Worm (Caenorhabditis elegans) whole organism, L4 larva: ENCODE measurements around the gene dpy-21.

Source experiments
- D1046.2 ChIP-seq: fragments of 200-800 bp; sonication (Bioruptor generic); IDR thresholded peaks from 2 replicates; pipeline ENCODE4 v1.3.6; 2022; ENCODE audit warnings: missing genetic modification characterization, missing compliant biosample characterization
- F10B5.3 ChIP-seq: sonication (generic microtip); optimal IDR thresholded peaks from 2 replicates; lab custom pipeline; 2016; ENCODE audit warnings: mild to moderate bottlenecking, missing genetic modification characterization, missing compliant biosample characterization
- F26F4.8 ChIP-seq: fragments of 200-800 bp; sonication (Bioruptor generic); conservative IDR thresholded peaks from 2 replicates; pipeline ENCODE4 v1.3.6; 2022; ENCODE audit warnings: missing genetic modification characterization, missing compliant biosample characterization
- F37D6.2 ChIP-seq: sonication (generic microtip); optimal IDR thresholded peaks from 2 replicates; lab custom pipeline; 2016; ENCODE audit warnings: mild to moderate bottlenecking, missing genetic modification characterization, missing compliant biosample characterization
- F44E2.7 ChIP-seq: fragments of 200-800 bp; sonication (Bioruptor generic); IDR thresholded peaks from 2 replicates; pipeline ENCODE4 v2.1.2; 2022; ENCODE audit warnings: missing genetic modification characterization, missing compliant biosample characterization
- F49E8.2 ChIP-seq: sonication (generic microtip); optimal IDR thresholded peaks from 2 replicates; lab custom pipeline; 2016; ENCODE audit warnings: missing compliant biosample characterization, mild to moderate bottlenecking, missing genetic modification characterization, borderline replicate concordance
- T26A8.4 ChIP-seq: fragments of 200-800 bp; sonication (Bioruptor generic); IDR thresholded peaks from 2 replicates; pipeline ENCODE4 v1.3.6; 2022; ENCODE audit warnings: missing genetic modification characterization, missing compliant biosample characterization
- Y48G9A.11 ChIP-seq: fragments of 200-800 bp; sonication (Bioruptor generic); IDR thresholded peaks from 2 replicates; pipeline ENCODE4 v1.3.6; 2022; ENCODE audit warnings: missing genetic modification reagents, missing genetic modification characterization, missing compliant biosample characterization
- Y5F2A.4 ChIP-seq: fragments of 200-800 bp; sonication (Bioruptor generic); optimal IDR thresholded peaks from 2 replicates; lab custom pipeline; 2018; ENCODE audit warnings: mild to moderate bottlenecking, missing genetic modification characterization, missing compliant biosample characterization
- ZK546.5 ChIP-seq, 2 experiments: sonication (generic microtip); optimal IDR thresholded peaks; 2 replicates each; lab custom pipeline; 2017; ENCODE audit warnings: missing biosample characterization in 2 of 2, missing genetic modification characterization in 2 of 2
- aha-1 ChIP-seq: fragments of 150-350 bp; peaks from one replicate; lab custom pipeline; 2014; ENCODE audit warnings: missing biosample characterization, missing genetic modification characterization
- ceh-28 ChIP-seq: fragments of 150-350 bp; optimal IDR thresholded peaks from 2 replicates; lab custom pipeline; 2014; ENCODE audit warnings: missing biosample characterization, missing genetic modification reagents, missing genetic modification characterization
- ceh-82 ChIP-seq: sonication (generic microtip); optimal IDR thresholded peaks from 2 replicates; lab custom pipeline; 2017; ENCODE audit warnings: missing biosample characterization, missing genetic modification characterization
- ces-1 ChIP-seq: fragments of 150-350 bp; sonication (generic microtip); optimal IDR thresholded peaks from 4 replicates; lab custom pipeline; 2014; ENCODE audit warnings: missing biosample characterization, missing genetic modification reagents, missing genetic modification characterization
- cey-2 ChIP-seq: sonication (generic microtip); optimal IDR thresholded peaks from 3 replicates; lab custom pipeline; 2017; ENCODE audit warnings: missing genetic modification characterization, mild to moderate bottlenecking, missing compliant biosample characterization, antibody characterized with exemption, borderline replicate concordance; ENCODE audit not compliant: insufficient read depth
- daf-19 ChIP-seq: fragments of 200-800 bp; sonication (Bioruptor generic); conservative IDR thresholded peaks from 2 replicates; pipeline ENCODE4 v1.3.6; 2022; ENCODE audit warnings: missing genetic modification characterization, missing compliant biosample characterization
- dpl-1 ChIP-seq: fragments of 150-350 bp; optimal IDR thresholded peaks from 2 replicates; lab custom pipeline; 2014; ENCODE audit warnings: missing biosample characterization, missing genetic modification reagents, missing genetic modification characterization
- dve-1 ChIP-seq: sonication (generic microtip); optimal IDR thresholded peaks from 2 replicates; lab custom pipeline; 2017; ENCODE audit warnings: antibody characterized with exemption, mild to moderate bottlenecking, missing genetic modification characterization, missing compliant biosample characterization; ENCODE audit not compliant: insufficient read depth
- fkh-10 ChIP-seq: fragments of 150-350 bp; optimal IDR thresholded peaks from 2 replicates; lab custom pipeline; 2014; ENCODE audit warnings: missing biosample characterization, missing genetic modification reagents, missing genetic modification characterization
- hlh-11 ChIP-seq: fragments of 200-800 bp; sonication (Bioruptor generic); optimal IDR thresholded peaks from 2 replicates; lab custom pipeline; 2018; ENCODE audit warnings: mild to moderate bottlenecking, missing genetic modification characterization, missing compliant biosample characterization
- hlh-30 ChIP-seq: sonication (generic microtip); optimal IDR thresholded peaks from 2 replicates; lab custom pipeline; 2017; ENCODE audit warnings: antibody characterized with exemption, mild to moderate bottlenecking, missing genetic modification characterization, missing compliant biosample characterization; ENCODE audit not compliant: insufficient read depth
- hmg-1.1 ChIP-seq: fragments of 200-800 bp; sonication (Bioruptor generic); IDR thresholded peaks from 2 replicates; pipeline ENCODE4 v1.3.6; 2022; ENCODE audit warnings: missing genetic modification reagents, missing genetic modification characterization, missing compliant biosample characterization
- jun-1 ChIP-seq: fragments of 150-350 bp; optimal IDR thresholded peaks from 2 replicates; lab custom pipeline; 2014; ENCODE audit warnings: missing biosample characterization, missing genetic modification reagents, missing genetic modification characterization
- lim-7 ChIP-seq: fragments of 200-800 bp; sonication (Bioruptor generic); IDR thresholded peaks from 2 replicates; pipeline ENCODE4 v1.3.6; 2022; ENCODE audit warnings: missing genetic modification characterization, missing compliant biosample characterization
- lin-1 ChIP-seq: fragments of 200-800 bp; sonication (Bioruptor generic); IDR thresholded peaks from 2 replicates; pipeline ENCODE4 v1.3.6; 2022; ENCODE audit warnings: missing genetic modification reagents, missing genetic modification characterization, missing compliant biosample characterization
- lin-15B ChIP-seq: fragments of 150-350 bp; sonication (generic microtip); optimal IDR thresholded peaks from 3 replicates; lab custom pipeline; 2014; ENCODE audit warnings: missing biosample characterization, missing genetic modification characterization
- lin-29 ChIP-seq: fragments of 200-800 bp; sonication (Bioruptor generic); IDR thresholded peaks from 2 replicates; pipeline ENCODE4 v1.3.6; 2022; ENCODE audit warnings: missing genetic modification reagents, missing genetic modification characterization, missing compliant biosample characterization
- lin-39 ChIP-seq: fragments of 150-350 bp; optimal IDR thresholded peaks from 2 replicates; lab custom pipeline; 2014; ENCODE audit warnings: missing biosample characterization, missing genetic modification reagents, missing genetic modification characterization
- lsy-2 ChIP-seq, 2 experiments: fragments of 150-350 bp in 1 of 2; sonication (generic microtip) in 1 of 2; optimal IDR thresholded peaks; 2 replicates each; lab custom pipeline; 2014 to 2017; ENCODE audit warnings: missing biosample characterization in 2 of 2, missing genetic modification characterization in 2 of 2
- madf-5 ChIP-seq, 2 experiments: fragments of 200-800 bp; sonication (Bioruptor generic); IDR thresholded peaks; 2 replicates each; pipeline ENCODE4 v1.3.6; 2022; ENCODE audit warnings: missing compliant biosample characterization in 2 of 2, missing genetic modification characterization in 2 of 2
- mep-1 ChIP-seq: fragments of 150-350 bp; sonication (generic microtip); optimal IDR thresholded peaks from 3 replicates; lab custom pipeline; 2014; ENCODE audit warnings: missing biosample characterization, missing genetic modification characterization
- mes-2 ChIP-seq: sonication (generic microtip); optimal IDR thresholded peaks from 2 replicates; lab custom pipeline; 2016; ENCODE audit warnings: missing genotype, mild to moderate bottlenecking, missing genetic modification characterization, missing compliant biosample characterization; ENCODE audit not compliant: poor library complexity, severe bottlenecking
- mxl-2 ChIP-seq: fragments of 200-800 bp; sonication (Bioruptor generic); conservative IDR thresholded peaks from 2 replicates; pipeline ENCODE4 v1.3.6; 2022; ENCODE audit warnings: missing genetic modification reagents, missing genetic modification characterization, missing compliant biosample characterization
- nhr-237 ChIP-seq: sonication (generic microtip); optimal IDR thresholded peaks from 2 replicates; lab custom pipeline; 2017; ENCODE audit warnings: missing biosample characterization, missing genetic modification characterization
- nhr-42 ChIP-seq: fragments of 200-800 bp; sonication (Bioruptor generic); IDR thresholded peaks from 2 replicates; pipeline ENCODE4 v1.3.6; 2022; ENCODE audit warnings: missing genetic modification characterization, missing compliant biosample characterization
- nhr-6 ChIP-seq: fragments of 150-350 bp; optimal IDR thresholded peaks from 2 replicates; lab custom pipeline; 2014; ENCODE audit warnings: missing biosample characterization, missing genetic modification characterization
- nhr-76 ChIP-seq: fragments of 150-350 bp; optimal IDR thresholded peaks from 2 replicates; lab custom pipeline; 2014; ENCODE audit warnings: missing biosample characterization, missing genetic modification characterization
- nhr-77 ChIP-seq: fragments of 150-350 bp; optimal IDR thresholded peaks from 2 replicates; lab custom pipeline; 2014; ENCODE audit warnings: missing biosample characterization, missing genetic modification characterization
- saeg-2 ChIP-seq: fragments of 200-800 bp; sonication (Bioruptor generic); IDR thresholded peaks from 2 replicates; pipeline ENCODE4 v1.3.6; 2022; ENCODE audit warnings: missing genetic modification reagents, missing genetic modification characterization, missing compliant biosample characterization
- spr-1 ChIP-seq: sonication (generic microtip); optimal IDR thresholded peaks from 2 replicates; lab custom pipeline; 2016; ENCODE audit warnings: mild to moderate bottlenecking, missing genetic modification characterization, missing compliant biosample characterization
- spr-3 ChIP-seq: fragments of 200-800 bp; sonication (Bioruptor generic); optimal IDR thresholded peaks from 2 replicates; lab custom pipeline; 2018; ENCODE audit warnings: mild to moderate bottlenecking, missing genetic modification characterization, missing compliant biosample characterization
- tra-1 ChIP-seq: fragments of 200-800 bp; sonication (Bioruptor generic); IDR thresholded peaks from 2 replicates; pipeline ENCODE4 v1.3.6; 2022; ENCODE audit warnings: missing genetic modification reagents, missing genetic modification characterization, missing compliant biosample characterization
- unc-130 ChIP-seq: sonication (generic microtip); optimal IDR thresholded peaks from 2 replicates; lab custom pipeline; 2016; ENCODE audit warnings: missing genetic modification reagents, missing genetic modification characterization, missing compliant biosample characterization
- unc-62 ChIP-seq, 3 experiments: fragments of 150-350 bp in 1 of 3; sonication (generic microtip); optimal IDR thresholded peaks in 2 of 3; peaks in 1 of 3; 1 replicate in 1 of 3; 2 replicates in 2 of 3; lab custom pipeline; 2014 to 2017; ENCODE audit warnings: missing biosample characterization in 3 of 3, missing genetic modification characterization in 3 of 3, missing genetic modification reagents in 3 of 3, missing genotype in 1 of 3
- ztf-11 ChIP-seq: fragments of 150-350 bp; optimal IDR thresholded peaks from 2 replicates; lab custom pipeline; 2014; ENCODE audit warnings: missing biosample characterization, missing genetic modification characterization

dpy-21 gene

ce11 chrV:17949093-17949492 lies at the start of gene dpy-21:
Gene dpy-21, minus strand, starts transcription at chrV:17949193.
- peak; percentile 84 for TF ChIP-seq aha-1
- no peak for TF ChIP-seq lin-29
- TF ChIP-seq, all 104 proteins: peak for 1

ce11 chrV:17985960-17986359 lies 37.0 kb upstream of the dpy-21 start, which contains the start of gene Y59A8B.21:
Gene Y59A8B.21, plus strand, starts transcription at chrV:17986260.
- TF ChIP-seq lsy-2 (tag; optimal IDR thresholded peaks at IDR 0.05; lab: Kevin White, UChicago) (peak in 1 of 2 experiments; percentile 15), lim-7 (GFP tag; lab: Robert Waterston, UW) (no peak)

DNA sequence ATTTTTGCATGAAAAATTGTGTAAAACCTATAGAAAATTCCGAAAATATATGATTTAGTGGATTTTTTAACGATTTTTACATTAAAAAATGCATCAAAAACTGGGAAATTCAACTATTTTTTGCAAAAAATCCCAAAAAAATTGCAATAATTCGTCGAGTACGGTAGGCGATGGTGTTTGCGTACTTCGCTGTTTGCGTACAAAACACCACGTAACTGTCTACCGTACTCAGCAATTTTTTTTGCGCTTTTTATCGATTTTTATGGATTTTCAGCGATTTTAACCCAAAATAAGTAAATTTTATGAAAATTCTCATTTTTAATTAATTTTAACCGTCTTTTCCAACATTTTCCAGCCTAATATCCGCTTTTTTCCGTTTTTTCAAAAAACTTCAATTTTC lies 33.9 kb upstream of the dpy-21 start:
- TF ChIP-seq cey-2 (tag; lab: Kevin White, UChicago) (no peak), ZK546.5 (tag; optimal IDR thresholded peaks at IDR 0.05; lab: Kevin White, UChicago) (no peak), lsy-2 (tag; optimal IDR thresholded peaks at IDR 0.05; lab: Kevin White, UChicago) (peak in 1 of 2 experiments; percentile 64), unc-130 (GFP tag; lab: Kevin White, UChicago) (no peak), nhr-76 (tag; lab: Kevin White, UChicago) (no peak), ceh-82 (tag; lab: Kevin White, UChicago) (no peak), dpl-1 (GFP tag; lab: Kevin White, UChicago) (no peak), spr-1 (tag; lab: Kevin White, UChicago) (no peak), unc-62 (GFP tag; optimal IDR thresholded peaks at IDR 0.05 in 1 of 2; lab: Kevin White, UChicago) (peak in 1 of 2 experiments; percentile 41), unc-62 (tag; optimal IDR thresholded peaks at IDR 0.05; lab: Kevin White, UChicago) (no peak), lim-7 (GFP tag; lab: Robert Waterston, UW) (no peak), daf-19 (GFP tag; lab: Robert Waterston, UW) (no peak), ces-1 (GFP tag; lab: Kevin White, UChicago) (no peak), Y48G9A.11 (no peak), dve-1 (no peak), fkh-10 (GFP tag; lab: Kevin White, UChicago) (no peak)

DNA sequence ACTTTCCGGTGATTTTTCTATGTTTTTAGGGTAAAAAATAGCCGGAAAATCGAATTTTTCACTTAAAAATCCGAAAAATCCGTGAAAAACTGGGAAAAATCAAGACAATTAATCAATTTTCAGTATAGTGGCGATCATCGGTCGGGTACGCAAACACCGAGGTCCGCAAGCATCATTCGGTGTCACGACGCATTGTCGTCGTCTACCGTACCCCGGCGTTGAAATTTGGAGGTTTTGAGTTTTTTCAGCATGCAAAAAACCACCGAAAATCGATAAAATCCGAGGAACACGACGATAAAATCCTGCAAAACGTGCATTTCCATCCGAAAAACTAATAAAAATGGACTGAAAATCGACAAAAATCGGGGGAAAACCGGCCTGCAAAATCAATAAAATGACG lies 32.7 kb upstream of the dpy-21 start:
- no peak for TF ChIP-seq tra-1
- TF ChIP-seq hlh-11: peak; percentile 26
- TF ChIP-seq saeg-2 (GFP tag; lab: Robert Waterston, UW): no peak
- peak; percentile 16 for TF ChIP-seq mep-1 (tag; lab: Kevin White, UChicago)
- no peak for TF ChIP-seq madf-5 (GFP tag; IDR thresholded peaks at IDR 0.05; lab: Robert Waterston, UW)
- TF ChIP-seq F49E8.2 (tag; lab: Kevin White, UChicago): no peak
- TF ChIP-seq nhr-237 (tag; lab: Kevin White, UChicago): no peak
- no peak for TF ChIP-seq F26F4.8
- TF ChIP-seq lin-29: no peak
- TF ChIP-seq nhr-6 (tag; lab: Kevin White, UChicago): peak; percentile 31
- TF ChIP-seq ztf-11 (tag; lab: Kevin White, UChicago): no peak
- TF ChIP-seq aha-1: no peak
- no peak for TF ChIP-seq nhr-42
- no peak for TF ChIP-seq lin-15B
- no peak for TF ChIP-seq D1046.2 (GFP tag; lab: Robert Waterston, UW)
- TF ChIP-seq Y48G9A.11: peak; percentile 24; the same call in 1 of the 2 replicates
- TF ChIP-seq F37D6.2: no peak
- TF ChIP-seq mes-2 (tag; lab: Kevin White, UChicago): peak; percentile 61
- TF ChIP-seq F10B5.3: no peak
- TF ChIP-seq lin-39 (tag; lab: Kevin White, UChicago): no peak
- TF ChIP-seq nhr-76 (tag; lab: Kevin White, UChicago): no peak
- TF ChIP-seq dpl-1 (GFP tag; lab: Kevin White, UChicago): peak; percentile 39
- no peak for TF ChIP-seq spr-3 (GFP tag; lab: Kevin White, UChicago)
- TF ChIP-seq Y5F2A.4 (GFP tag; lab: Kevin White, UChicago): no peak
- no peak for TF ChIP-seq F44E2.7 (GFP tag; lab: Robert Waterston, UW)
- TF ChIP-seq ceh-28: no peak
- TF ChIP-seq jun-1 (tag; lab: Kevin White, UChicago): no peak
- no peak for TF ChIP-seq T26A8.4 (GFP tag; lab: Robert Waterston, UW)
- TF ChIP-seq hlh-30 (tag; lab: Kevin White, UChicago): no peak
- 0 out of 2 replicates have a peak, but pooled peaks have one; percentile 45 for TF ChIP-seq hmg-1.1 (GFP tag; lab: Robert Waterston, UW)
- no peak for TF ChIP-seq nhr-77 (tag; lab: Kevin White, UChicago)
- TF ChIP-seq mxl-2: no peak
- TF ChIP-seq lin-1: no peak
